Worm (Caenorhabditis elegans): Measurements from ENCODE around the gene pqn-27.

Gene pqn-27

DNA sequence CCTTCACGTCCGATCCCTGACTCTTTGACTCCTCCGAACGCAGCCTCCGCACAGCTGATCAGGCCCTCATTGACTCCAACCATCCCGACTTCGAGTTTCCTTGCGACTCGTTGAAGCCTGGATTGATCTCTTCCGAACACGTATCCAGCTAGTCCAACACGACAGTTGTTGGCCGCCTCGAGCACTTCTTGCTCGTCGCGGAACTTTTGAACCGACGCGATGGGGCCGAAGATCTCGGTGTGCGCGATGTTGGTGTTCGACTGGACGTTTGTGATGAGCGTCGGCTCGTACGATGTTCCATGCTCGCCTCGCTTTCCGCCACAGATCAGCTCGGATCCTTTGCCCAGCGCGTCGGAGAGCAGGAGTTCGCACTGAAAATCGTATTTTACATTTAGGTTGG lies 27.1 kb upstream of the pqn-27 start:
- TF ChIP-seq mab-5 (tag; optimal IDR thresholded peaks at IDR 0.05) (no peak), nhr-25 (tag; optimal IDR thresholded peaks at IDR 0.05) (no peak), dmd-4 (tag; optimal IDR thresholded peaks at IDR 0.05) (no peak), lin-39 (tag; optimal IDR thresholded peaks at IDR 0.05) (no peak), ama-1 (optimal IDR thresholded peaks at IDR 0.05) (no peak), aly-2 (tag; optimal IDR thresholded peaks at IDR 0.05) (no peak), elt-1 (tag; optimal IDR thresholded peaks at IDR 0.05) (no peak), nhr-237 (tag; optimal IDR thresholded peaks at IDR 0.05) (no peak), peb-1 (tag; optimal IDR thresholded peaks at IDR 0.05) (no peak), ZK546.5 (tag; optimal IDR thresholded peaks at IDR 0.05) (no peak), blmp-1 (tag; optimal IDR thresholded peaks at IDR 0.05; ENCODE audit: insufficient read depth) (no peak)

DNA sequence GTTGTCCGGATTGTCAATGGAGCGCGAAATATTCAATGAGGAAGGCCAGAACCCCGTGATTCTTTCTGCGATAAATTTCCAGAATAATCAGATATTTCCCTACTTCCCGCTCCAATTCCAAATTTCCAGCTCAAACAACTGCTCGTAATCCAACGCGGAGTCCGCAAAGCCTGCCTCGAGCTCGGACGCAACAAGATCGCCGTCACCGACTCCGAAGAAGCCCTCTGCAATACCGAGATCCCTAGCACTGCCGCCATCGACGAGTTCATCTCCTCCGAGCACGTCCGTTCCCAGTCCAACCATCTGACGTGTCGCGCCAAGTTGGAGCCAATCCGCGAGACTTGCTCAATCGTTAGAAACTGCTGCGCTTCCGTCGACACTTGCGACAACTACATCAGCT lies 24.7 kb upstream of the pqn-27 start:
- TF ChIP-seq nhr-237 (tag; optimal IDR thresholded peaks at IDR 0.05) = no peak
- TF ChIP-seq zag-1 (tag; optimal IDR thresholded peaks at IDR 0.05) = no peak
- no peak for TF ChIP-seq ztf-11 (tag; optimal IDR thresholded peaks at IDR 0.05)
- TF ChIP-seq nhr-25 (tag; optimal IDR thresholded peaks at IDR 0.05) = no peak
- no peak for TF ChIP-seq lin-13 (GFP tag; optimal IDR thresholded peaks at IDR 0.05)

- TF ChIP-seq ztf-1 (GFP tag; conservative IDR thresholded peaks at IDR 0.05) (no peak), nhr-77 (tag; optimal IDR thresholded peaks at IDR 0.05) (no peak), skn-1 (tag; optimal IDR thresholded peaks at IDR 0.05) (no peak), lin-11 (tag; optimal IDR thresholded peaks at IDR 0.05) (no peak), unc-55 (GFP tag; optimal IDR thresholded peaks at IDR 0.05) (no peak)
Measured at ce11 chrII:13484108-13484507, 23.7 kb upstream of the pqn-27 start.

DNA sequence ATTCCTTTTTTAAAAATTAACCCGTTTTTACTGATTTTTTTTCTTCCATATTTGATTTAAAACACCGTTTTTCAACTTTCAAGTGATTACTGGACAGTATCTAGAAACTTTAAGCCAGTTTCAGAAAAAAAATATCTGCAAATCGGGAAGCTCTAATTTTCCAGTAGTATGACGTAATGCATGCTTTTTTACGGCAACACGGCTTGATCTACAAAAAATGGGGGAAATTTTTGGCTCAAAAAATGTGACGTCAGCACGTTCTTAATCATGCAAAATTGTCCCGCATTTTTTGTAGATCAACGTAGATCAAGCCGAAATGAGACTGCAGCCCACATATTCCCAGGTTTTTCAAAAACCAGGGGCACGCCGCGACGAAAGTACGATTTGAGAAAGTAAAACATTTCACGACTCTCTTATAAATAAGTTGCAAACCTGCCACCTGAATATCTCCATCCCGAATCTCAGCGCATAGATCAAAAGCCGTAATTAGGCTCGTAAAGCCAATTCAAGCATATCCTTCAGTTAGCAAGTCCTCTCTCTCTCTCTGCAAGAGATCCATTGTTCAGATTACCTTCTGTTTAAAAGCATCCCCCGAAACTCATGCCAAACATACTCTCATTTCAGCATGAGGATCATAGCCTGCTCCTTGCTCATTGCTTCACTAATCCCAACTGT lies 21.5 kb upstream of the pqn-27 start, which contains the start of gene E01G4.6:
Gene E01G4.6 (plus strand): TSS at position 625 of the 675 bp plus-strand sequence.
- TF ChIP-seq ama-1 (optimal IDR thresholded peaks at IDR 0.05) (no peak), nhr-237 (tag; optimal IDR thresholded peaks at IDR 0.05) (no peak), crh-2 (tag; optimal IDR thresholded peaks at IDR 0.05) (no peak), nhr-77 (tag; optimal IDR thresholded peaks at IDR 0.05) (no peak), nhr-25 (tag; optimal IDR thresholded peaks at IDR 0.05) (no peak), nhr-10 (tag; optimal IDR thresholded peaks at IDR 0.05) (no peak), Y55F3AM.14 (GFP tag; optimal IDR thresholded peaks at IDR 0.05) (no peak), nhr-6 (tag; optimal IDR thresholded peaks at IDR 0.05) (no peak)

- no peak for TF ChIP-seq nhr-77 (tag; optimal IDR thresholded peaks at IDR 0.05)
- no peak for TF ChIP-seq zag-1 (tag; optimal IDR thresholded peaks at IDR 0.05)
- no peak for TF ChIP-seq ceh-82 (tag; optimal IDR thresholded peaks at IDR 0.05)
- no peak for TF ChIP-seq lin-39 (tag; optimal IDR thresholded peaks at IDR 0.05)
- TF ChIP-seq elt-1 (tag; optimal IDR thresholded peaks at IDR 0.05) = no peak
- no peak for TF ChIP-seq mdl-1 (tag; optimal IDR thresholded peaks at IDR 0.05)
- TF ChIP-seq nhr-237 (tag; optimal IDR thresholded peaks at IDR 0.05) = no peak
- TF ChIP-seq sma-3 (GFP tag; optimal IDR thresholded peaks at IDR 0.05) = no peak
- no peak for TF ChIP-seq nhr-25 (tag; optimal IDR thresholded peaks at IDR 0.05)
- TF ChIP-seq nhr-23 (tag; optimal IDR thresholded peaks at IDR 0.05) = no peak
- TF ChIP-seq nhr-10 (tag; optimal IDR thresholded peaks at IDR 0.05) = no peak
- TF ChIP-seq sem-4 (tag; optimal IDR thresholded peaks at IDR 0.05) = no peak
Measured at ce11 chrII:13479424-13479823, 19.0 kb upstream of the pqn-27 start.

- no peak for TF ChIP-seq lin-39 (tag; optimal IDR thresholded peaks at IDR 0.05)
- peak; percentile 16 for TF ChIP-seq F13H6.1 (tag; optimal IDR thresholded peaks at IDR 0.05)
- TF ChIP-seq ZK546.5 (tag; optimal IDR thresholded peaks at IDR 0.05) = no peak
- peak; percentile 44 for TF ChIP-seq sma-3 (GFP tag; optimal IDR thresholded peaks at IDR 0.05)
- TF ChIP-seq egl-27 (tag; optimal IDR thresholded peaks at IDR 0.05) = no peak
- peak; percentile 73 for TF ChIP-seq C34F6.9 (tag; optimal IDR thresholded peaks at IDR 0.05)
- TF ChIP-seq skn-1 (tag; optimal IDR thresholded peaks at IDR 0.05) = no peak
- peak; percentile 2 for TF ChIP-seq nhr-21 (tag; optimal IDR thresholded peaks at IDR 0.05)
- no peak for TF ChIP-seq ztf-4 (tag; optimal IDR thresholded peaks at IDR 0.05)
- no peak for TF ChIP-seq elt-1 (tag; optimal IDR thresholded peaks at IDR 0.05)
- TF ChIP-seq lin-13 (GFP tag; optimal IDR thresholded peaks at IDR 0.05) = peak; percentile 29
- peak; percentile 46 to 71 for TF ChIP-seq lsy-2 (tag; optimal IDR thresholded peaks at IDR 0.05)
- no peak for TF ChIP-seq mbf-1 (tag; optimal IDR thresholded peaks at IDR 0.05)
- peak; percentile 73 for TF ChIP-seq unc-55 (GFP tag; optimal IDR thresholded peaks at IDR 0.05)
- peak; percentile 2 for TF ChIP-seq nhr-25 (tag; optimal IDR thresholded peaks at IDR 0.05)
- peak; percentile 24 for TF ChIP-seq nhr-129 (tag; optimal IDR thresholded peaks at IDR 0.05)
- peak; percentile 29 for TF ChIP-seq sma-9 (GFP tag; optimal IDR thresholded peaks at IDR 0.05)
- TF ChIP-seq sma-9 (tag; optimal IDR thresholded peaks at IDR 0.05) = no peak
- TF ChIP-seq gmeb-1 (tag; optimal IDR thresholded peaks at IDR 0.05) = peak; percentile 77
- TF ChIP-seq nhr-77 (tag; optimal IDR thresholded peaks at IDR 0.05) = no peak
- peak; percentile 5 for TF ChIP-seq ama-1 (optimal IDR thresholded peaks at IDR 0.05)
- no peak for TF ChIP-seq nhr-11 (tag; optimal IDR thresholded peaks at IDR 0.05)
- TF ChIP-seq crh-2 (tag; optimal IDR thresholded peaks at IDR 0.05) = peak; percentile 48
Measured at ce11 chrII:13477230-13477629, 16.8 kb upstream of the pqn-27 start.

All from whole organism, L2 larva.